Worm (Caenorhabditis elegans) whole organism, L4/young adult: ENCODE results near the gene Y60A9.3.

Source experiments
- W03F9.2 ChIP-seq: fragments of 150-350 bp; optimal IDR thresholded peaks from 2 replicates; lab custom pipeline; 2014; ENCODE audit warnings: missing biosample characterization, missing genetic modification characterization
- dao-5 ChIP-seq: sonication (generic microtip); optimal IDR thresholded peaks from 2 replicates; lab custom pipeline; 2016; ENCODE audit warnings: missing genotype, missing genetic modification characterization, moderate library complexity, missing compliant biosample characterization
- him-1 ChIP-seq: sonication (generic microtip); optimal IDR thresholded peaks from 2 replicates; lab custom pipeline; 2016; ENCODE audit warnings: missing genotype, missing genetic modification reagents, missing genetic modification characterization, missing compliant biosample characterization

The Y60A9.3 gene

DNA sequence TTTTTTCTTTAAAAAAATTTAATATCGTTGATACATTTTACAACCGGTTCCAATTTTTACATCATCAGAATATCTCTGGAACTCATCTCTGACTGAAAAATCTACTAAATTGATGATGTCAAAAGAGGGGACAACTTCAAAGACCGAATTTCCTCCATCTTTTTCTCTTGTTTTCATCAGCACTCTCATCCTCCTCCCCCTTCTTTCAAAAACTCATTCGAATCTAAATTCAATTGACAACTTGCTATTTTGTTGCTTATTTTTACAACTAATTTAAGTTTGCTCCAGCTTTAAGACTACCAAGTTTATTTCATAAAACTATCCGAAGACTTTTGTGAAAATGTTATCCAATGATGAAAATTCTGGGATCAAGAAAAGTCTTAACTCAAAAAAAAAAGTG lies 16.0 kb downstream of the Y60A9.3 start:
- TF ChIP-seq him-1: no peak
- no peak for TF ChIP-seq dao-5 (tag; lab: Kevin White, UChicago)
- TF ChIP-seq W03F9.2 (tag; lab: Kevin White, UChicago): no peak

DNA sequence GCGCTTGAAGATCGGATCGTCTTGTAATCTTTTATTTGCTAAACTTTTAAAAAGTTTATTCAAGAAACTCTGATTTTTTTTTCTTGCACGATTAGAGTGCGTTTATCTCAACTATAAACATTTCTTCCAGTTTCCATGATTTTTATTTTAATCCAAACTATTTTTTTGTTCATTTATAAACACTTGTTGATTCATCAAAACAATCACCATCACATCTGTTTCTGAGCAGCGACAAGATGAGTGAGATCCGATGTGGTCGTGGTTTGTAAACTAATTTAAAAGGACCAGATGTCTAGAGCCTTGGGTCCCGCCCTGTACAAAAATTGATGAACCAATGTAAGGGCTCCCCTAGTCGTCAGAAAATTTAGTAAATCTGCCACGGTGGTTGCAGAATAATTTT lies 18.2 kb downstream of the Y60A9.3 start:
- TF ChIP-seq dao-5 (tag; lab: Kevin White, UChicago) (no peak), him-1 (no peak), W03F9.2 (tag; lab: Kevin White, UChicago) (no peak)

DNA sequence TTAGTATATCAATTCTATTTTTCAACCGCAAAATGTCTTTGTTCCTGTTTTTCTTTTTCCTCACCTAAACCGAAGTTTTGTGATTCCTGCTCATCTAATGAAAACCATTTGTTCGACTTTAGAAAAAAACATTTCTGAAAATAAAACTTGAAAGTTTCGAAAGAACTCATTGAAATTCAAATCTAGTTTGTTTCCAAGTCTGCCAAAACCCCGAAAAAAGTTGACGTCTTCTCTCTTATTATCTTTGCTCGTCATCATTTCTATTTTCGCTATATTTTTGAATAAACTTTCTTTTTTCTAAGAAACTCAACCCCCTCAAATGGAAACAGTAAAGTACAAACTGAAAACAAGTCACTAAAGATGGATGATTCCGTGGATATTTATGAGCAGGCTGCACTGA lies 22.8 kb downstream of the Y60A9.3 start, which contains the start of gene frpr-17:
TSS of gene frpr-17 (plus strand) at position 301 of the 400 bp plus-strand sequence.
- TF ChIP-seq dao-5 (tag; lab: Kevin White, UChicago) (no peak), W03F9.2 (tag; lab: Kevin White, UChicago) (no peak), him-1 (no peak)

DNA sequence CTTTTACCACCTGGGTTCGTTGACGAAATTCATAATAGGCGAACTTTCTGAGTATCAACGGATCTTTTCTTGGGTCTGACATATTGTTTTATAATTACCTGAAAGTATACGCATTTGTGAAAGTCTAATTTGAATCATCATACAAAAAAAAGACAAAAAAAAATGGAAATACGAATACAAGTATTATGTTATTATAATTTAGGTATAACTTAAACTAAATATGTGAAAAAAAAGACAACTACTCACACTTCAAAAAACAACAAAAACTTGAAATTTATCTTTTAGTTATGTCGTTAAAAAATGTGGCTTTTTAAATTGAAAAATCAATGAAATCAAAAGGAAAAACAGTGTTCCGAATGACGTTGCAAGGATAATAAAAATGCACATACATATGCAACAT lies 29.7 kb downstream of the Y60A9.3 start, which contains the start of gene fbxa-179:
TSS of gene fbxa-179 (minus strand) at position 101 of the 400 bp plus-strand sequence.
- TF ChIP-seq him-1: no peak
- TF ChIP-seq W03F9.2 (tag; lab: Kevin White, UChicago): no peak
- no peak for TF ChIP-seq dao-5 (tag; lab: Kevin White, UChicago)

DNA sequence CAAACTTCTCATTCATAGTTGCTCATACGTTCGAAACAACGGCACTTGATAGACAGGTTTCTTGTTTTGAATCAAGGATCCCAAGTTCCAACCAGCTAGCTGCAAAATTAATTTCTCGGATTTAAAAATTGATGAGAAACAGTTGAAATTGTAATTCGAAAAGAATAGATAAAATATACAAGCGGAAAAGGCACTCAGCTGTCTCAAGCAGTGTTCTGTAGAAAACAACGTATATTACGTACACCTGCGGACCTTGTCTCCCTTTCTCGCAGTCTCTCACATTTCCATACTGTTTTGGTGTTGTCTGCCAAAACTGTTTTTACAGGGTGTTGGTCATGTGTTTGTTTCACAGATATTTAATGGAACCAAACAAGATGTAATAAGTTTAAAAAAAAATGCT lies 32.6 kb downstream of the Y60A9.3 start, which contains the start of gene F23D12.10:
TSS of gene F23D12.10 (minus strand) at position 101 of the 400 bp plus-strand sequence.
- TF ChIP-seq W03F9.2 (tag; lab: Kevin White, UChicago) (no peak), dao-5 (tag; lab: Kevin White, UChicago) (no peak), him-1 (no peak)

DNA sequence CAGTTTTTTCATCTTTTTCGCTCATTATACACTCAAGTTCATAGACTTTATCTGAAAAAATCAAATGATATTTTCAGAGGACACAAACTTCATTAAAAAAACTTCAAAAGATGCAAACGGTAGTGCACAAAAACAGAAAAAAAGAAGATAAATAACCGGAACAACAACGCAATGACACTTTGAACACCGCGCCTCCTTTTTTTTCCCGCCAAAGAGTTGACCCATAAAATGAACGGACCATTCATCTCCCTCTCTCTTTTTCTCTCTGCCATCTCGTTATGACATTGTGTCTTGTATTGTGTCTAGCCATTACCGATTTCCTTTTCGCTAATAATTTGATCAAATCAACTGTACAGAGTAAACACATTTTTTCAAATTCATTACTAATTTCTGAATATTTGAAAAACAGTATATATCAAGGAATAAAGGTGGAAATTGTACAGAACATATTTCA lies 38.5 kb downstream of the Y60A9.3 start, which contains the start of gene F23D12.2:
TSS of gene F23D12.2 (minus strand) at position 51 of the 454 bp plus-strand sequence.
- no peak for TF ChIP-seq dao-5 (tag; lab: Kevin White, UChicago)
- TF ChIP-seq W03F9.2 (tag; lab: Kevin White, UChicago): no peak
- no peak for TF ChIP-seq him-1

DNA sequence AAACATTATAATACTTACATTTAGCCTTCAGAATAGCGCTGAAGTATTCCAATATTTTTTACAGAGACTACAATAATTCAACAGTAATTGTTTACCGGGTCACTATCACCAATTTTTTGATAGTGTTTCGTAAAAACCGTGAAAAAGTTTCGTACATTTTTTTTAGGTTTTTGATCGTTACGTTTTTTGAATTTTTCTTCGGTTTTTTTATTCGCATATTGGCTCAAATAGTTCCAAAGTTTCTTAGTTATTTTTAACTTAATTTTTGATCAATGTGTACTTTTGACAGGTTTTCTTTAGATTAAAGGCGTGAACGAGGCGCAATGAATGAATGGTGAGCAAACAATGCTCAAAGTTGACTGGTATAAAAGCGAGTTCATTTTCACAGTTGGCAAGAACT lies 40.1 kb downstream of the Y60A9.3 start, which contains the start of gene fipr-3:
TSS of gene fipr-3 (plus strand) at position 301 of the 400 bp plus-strand sequence.
- TF ChIP-seq him-1: no peak
- TF ChIP-seq dao-5 (tag; lab: Kevin White, UChicago): no peak

DNA sequence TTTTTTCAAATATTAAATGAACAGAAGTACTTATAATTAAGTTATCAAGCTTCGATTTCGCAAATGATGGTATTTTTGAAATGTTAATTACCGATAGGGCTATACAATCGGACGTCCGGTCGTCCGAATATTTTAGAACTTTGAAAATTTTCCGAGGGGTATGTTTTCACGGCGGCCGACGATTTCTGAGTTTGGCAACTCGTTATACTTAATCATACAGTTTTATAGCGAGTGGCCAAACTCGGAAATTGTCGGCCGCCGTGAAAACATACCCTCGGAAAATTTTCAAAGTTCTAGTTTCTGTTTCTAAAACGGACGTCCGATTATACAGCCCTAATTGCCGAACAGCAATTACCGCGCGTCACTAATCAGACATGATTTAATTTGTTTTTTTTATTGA lies 41.1 kb downstream of the Y60A9.3 start:
- TF ChIP-seq W03F9.2 (tag; lab: Kevin White, UChicago) (no peak), him-1 (no peak), dao-5 (tag; lab: Kevin White, UChicago) (no peak)

DNA sequence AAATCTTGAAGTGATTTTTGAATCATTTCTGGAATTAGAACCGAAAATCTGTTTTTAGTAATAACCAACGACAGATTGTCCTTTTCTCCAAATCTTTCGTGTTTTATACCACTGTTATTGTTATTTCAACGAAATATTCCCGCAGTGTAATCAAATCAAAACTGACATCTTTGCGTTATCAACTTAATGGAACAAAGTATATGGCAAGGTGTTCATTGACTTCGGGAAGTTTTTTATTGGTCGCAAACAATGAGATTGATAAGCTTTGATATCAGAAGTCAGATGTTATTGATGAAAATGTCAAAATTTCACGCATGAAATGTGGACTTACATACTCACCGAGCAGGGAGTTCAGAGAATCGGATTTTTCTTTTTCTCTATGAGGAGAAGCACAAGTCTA lies 41.6 kb downstream of the Y60A9.3 start, which contains the start of gene F23D12.11:
TSS of gene F23D12.11 (minus strand) at position 79 of the 400 bp plus-strand sequence.
- no peak for TF ChIP-seq him-1
- no peak for TF ChIP-seq dao-5 (tag; lab: Kevin White, UChicago)
- no peak for TF ChIP-seq W03F9.2 (tag; lab: Kevin White, UChicago)

DNA sequence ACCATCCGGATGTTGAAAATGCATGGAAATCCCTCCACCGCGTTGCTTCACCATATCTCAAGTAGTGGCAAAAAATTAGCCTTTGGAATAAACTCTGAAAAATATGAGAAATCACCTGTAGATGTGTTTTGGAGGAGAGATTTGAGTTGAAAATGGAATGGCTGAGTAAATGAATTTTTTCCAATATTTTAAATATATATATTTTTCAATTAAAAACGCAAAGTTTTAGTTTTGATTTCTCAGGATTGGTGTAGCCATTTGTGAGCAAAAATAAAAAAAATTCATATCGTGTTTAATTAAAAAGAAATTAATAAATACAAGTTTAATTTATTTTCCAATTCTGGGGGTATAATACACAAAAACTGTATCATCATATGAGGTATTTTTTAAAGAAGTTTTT lies 45.0 kb downstream of the Y60A9.3 start, which contains the start of gene F23D12.1:
TSS of gene F23D12.1 (minus strand) at position 101 of the 400 bp plus-strand sequence.
- no peak for TF ChIP-seq him-1

DNA sequence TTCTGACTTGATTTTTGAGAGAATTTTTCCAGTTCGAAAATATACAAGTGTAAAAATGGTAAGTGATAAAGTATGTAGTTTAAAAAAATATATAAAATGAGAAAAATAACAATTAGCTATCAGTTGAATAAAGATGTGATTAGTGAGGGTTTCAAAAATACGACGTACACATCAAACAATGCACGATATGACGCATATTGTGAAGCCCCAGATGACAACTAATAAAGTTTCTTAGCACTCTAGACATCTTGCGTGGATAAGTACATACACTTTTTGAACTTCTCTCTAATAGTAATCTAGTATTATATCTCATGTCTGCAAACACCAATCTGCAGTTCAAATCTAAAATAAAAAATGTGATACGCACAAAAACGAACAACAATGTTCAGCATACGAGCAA lies 47.4 kb downstream of the Y60A9.3 start:
- TF ChIP-seq W03F9.2 (tag; lab: Kevin White, UChicago) (no peak), him-1 (no peak), dao-5 (tag; lab: Kevin White, UChicago) (no peak)
